Worm (Caenorhabditis elegans): ENCODE data around the gene Y49G5A.1.

- TF ChIP-seq nhr-237 (tag; optimal IDR thresholded peaks at IDR 0.05), result no peak
- TF ChIP-seq mep-1 (tag; optimal IDR thresholded peaks at IDR 0.05), result no peak
- no peak for TF ChIP-seq skn-1 (tag; optimal IDR thresholded peaks at IDR 0.05)
- no peak for TF ChIP-seq fos-1 (tag; optimal IDR thresholded peaks at IDR 0.05)
- no peak for TF ChIP-seq grh-1 (GFP tag; IDR thresholded peaks at IDR 0.05)
- TF ChIP-seq elt-3 (tag; optimal IDR thresholded peaks at IDR 0.05), result no peak
- TF ChIP-seq dpl-1 (GFP tag; optimal IDR thresholded peaks at IDR 0.05), result no peak
These were observed 49.7 kb upstream of the Y49G5A.1 start, which contains the start of gene srg-29 for ce11 chrV:5336884-5337283.

Measured in whole organism, L1 larva.